Worm (Caenorhabditis elegans): ENCODE data around the gene H06I04.3.

- TF ChIP-seq W03F9.2 (tag; optimal IDR thresholded peaks at IDR 0.05) (no peak), him-1 (tag; optimal IDR thresholded peaks at IDR 0.05) (no peak)
These were observed 29.8 kb downstream of the H06I04.3 start for ce11 chrIII:3100124-3100523.
